Fruit fly (Drosophila melanogaster): ENCODE results near the gene Lectin-galC1.

Lectin-galC1 gene

DNA sequence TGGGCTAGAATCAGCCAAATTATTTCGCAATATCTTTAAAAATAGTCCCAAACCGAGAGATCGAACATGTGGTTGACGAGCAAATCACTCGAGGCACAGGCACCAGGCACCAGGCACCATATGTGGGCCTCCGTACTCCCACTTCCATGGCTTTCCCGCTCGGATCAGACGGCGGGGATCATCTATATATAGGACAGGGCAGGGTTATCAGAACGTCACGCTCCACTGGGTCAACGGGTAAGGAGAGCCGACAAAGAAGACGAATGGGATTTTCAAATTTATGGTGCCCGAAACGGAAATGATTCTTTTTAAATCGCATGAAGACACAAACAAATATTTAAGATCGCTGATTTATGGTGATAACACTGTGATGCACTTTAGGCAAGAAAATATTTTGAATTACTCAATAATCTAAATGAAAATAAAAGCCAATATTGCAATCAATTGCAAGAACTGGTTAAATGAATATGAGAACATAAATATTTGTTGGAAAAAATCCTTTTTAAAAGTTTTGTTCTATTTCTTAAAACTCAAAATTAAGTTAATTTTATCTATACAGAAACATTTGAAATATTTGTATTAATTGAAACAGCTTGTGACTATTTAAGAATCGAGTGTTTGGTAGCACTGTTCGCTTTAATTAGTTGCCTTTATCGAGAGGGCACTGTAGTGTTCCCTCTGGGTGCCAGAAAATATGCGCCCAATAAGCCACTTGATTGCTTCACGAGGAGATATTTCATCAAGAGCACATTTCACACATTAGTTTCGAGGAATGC is 3.9 kb upstream of the Lectin-galC1 start (continued):
- TF ChIP-seq CG18262 (tag; optimal IDR thresholded peaks at IDR 0.05) (peak; percentile 14), HHEX (GFP tag; optimal IDR thresholded peaks at IDR 0.05) (no peak), CG8478 (optimal IDR thresholded peaks at IDR 0.05) (no peak), HLH4C (GFP tag; IDR thresholded peaks at IDR 0.05; ENCODE audit: partially characterized antibody) (no peak), Blimp-1 (GFP tag; optimal IDR thresholded peaks at IDR 0.05) (peak; percentile 3), Tbp (GFP tag; optimal IDR thresholded peaks at IDR 0.05) (no peak), btn (GFP tag; optimal IDR thresholded peaks at IDR 0.05) (no peak), CG17829 (tag; optimal IDR thresholded peaks at IDR 0.05) (no peak)

- no peak for TF ChIP-seq run (tag; optimal IDR thresholded peaks at IDR 0.05)
- peak; percentile 61 for TF ChIP-seq sd (tag; optimal IDR thresholded peaks at IDR 0.05)
- TF ChIP-seq CG13287 (GFP tag; IDR thresholded peaks at IDR 0.05; ENCODE audit: partially characterized antibody) = peak; percentile 20; the same call in 1 of the 2 replicates
- TF ChIP-seq Fer3 (tag; optimal IDR thresholded peaks at IDR 0.05) = no peak
- TF ChIP-seq TFAM (GFP tag; optimal IDR thresholded peaks at IDR 0.05) = no peak
- no peak for TF ChIP-seq CG8478 (optimal IDR thresholded peaks at IDR 0.05)
- TF ChIP-seq cas (GFP tag; IDR thresholded peaks at IDR 0.05) = no peak
- TF ChIP-seq emc (GFP tag; optimal IDR thresholded peaks at IDR 0.05) = no peak
- TF ChIP-seq so (GFP tag; IDR thresholded peaks at IDR 0.05) = no peak
- peak; percentile 19 to 34 for TF ChIP-seq Trl (optimal IDR thresholded peaks at IDR 0.05)
- TF ChIP-seq Trl (GFP tag; optimal IDR thresholded peaks at IDR 0.05) = no peak
- no peak for TF ChIP-seq CG7357 (GFP tag; IDR thresholded peaks at IDR 0.05)
- TF ChIP-seq knrl (GFP tag; IDR thresholded peaks at IDR 0.05; ENCODE audit: partially characterized antibody) = no peak
- no peak for TF ChIP-seq Stat92E (GFP tag; optimal IDR thresholded peaks at IDR 0.05)
- peak; percentile 93 for TF ChIP-seq z (GFP tag; IDR thresholded peaks at IDR 0.05)
- no peak for TF ChIP-seq D19A (tag; optimal IDR thresholded peaks at IDR 0.05)
- TF ChIP-seq Adf1 (GFP tag; IDR thresholded peaks at IDR 0.05) = peak; percentile 26; the same call in 1 of the 2 replicates
- no peak for TF ChIP-seq CG9215 (GFP tag; IDR thresholded peaks at IDR 0.05)
- no peak for TF ChIP-seq E2f1 (GFP tag; IDR thresholded peaks at IDR 0.05)
- TF ChIP-seq sisA (GFP tag; IDR thresholded peaks at IDR 0.05) = no peak
- TF ChIP-seq Med (GFP tag) = peak; percentile 33
- peak; percentile 4 for TF ChIP-seq CG10543 (GFP tag; optimal IDR thresholded peaks at IDR 0.05)
- TF ChIP-seq CG17361 (GFP tag; IDR thresholded peaks at IDR 0.05) = no peak
- TF ChIP-seq chinmo (GFP tag; IDR thresholded peaks at IDR 0.05; ENCODE audit: partially characterized antibody) = peak; percentile 66; the same call in 3 of the 4 replicates
- no peak for TF ChIP-seq row (GFP tag; IDR thresholded peaks at IDR 0.05)
- TF ChIP-seq danr (GFP tag; IDR thresholded peaks at IDR 0.05) = no peak
- TF ChIP-seq CG3407 (GFP tag; optimal IDR thresholded peaks at IDR 0.05) = no peak
- peak; percentile 9 for TF ChIP-seq Deaf1 (tag; optimal IDR thresholded peaks at IDR 0.05)
- TF ChIP-seq Eip74EF (GFP tag; optimal IDR thresholded peaks at IDR 0.05) = no peak
- no peak for TF ChIP-seq ftz-f1 (GFP tag; optimal IDR thresholded peaks at IDR 0.05)
- no peak for TF ChIP-seq Atf3 (GFP tag; optimal IDR thresholded peaks at IDR 0.05)
- peak; percentile 34 for TF ChIP-seq cg (GFP tag; optimal IDR thresholded peaks at IDR 0.05)
- TF ChIP-seq PHDP (tag; optimal IDR thresholded peaks at IDR 0.05) = no peak
- TF ChIP-seq ERR (GFP tag; optimal IDR thresholded peaks at IDR 0.05) = no peak
- TF ChIP-seq gcm2 (GFP tag; optimal IDR thresholded peaks at IDR 0.05) = no peak
- 0 out of 3 replicates have a peak, but pooled peaks have one; percentile 19 for TF ChIP-seq CG2199 (GFP tag; IDR thresholded peaks at IDR 0.05)
- no peak for TF ChIP-seq CG10431 (GFP tag; optimal IDR thresholded peaks at IDR 0.05)
- no peak for TF ChIP-seq cato (GFP tag; optimal IDR thresholded peaks at IDR 0.05; ENCODE audit: borderline replicate concordance)
- TF ChIP-seq onecut (GFP tag; IDR thresholded peaks at IDR 0.05) = no peak
- no peak for TF ChIP-seq CG4707 (GFP tag; optimal IDR thresholded peaks at IDR 0.05)
- TF ChIP-seq CG4820 (GFP tag; optimal IDR thresholded peaks at IDR 0.05) = no peak
Measured at dm6 chr2L:19414233-19414749, 3.0 kb upstream of the Lectin-galC1 start.

Data from whole organism, embryonic.